Worm (Caenorhabditis elegans) whole organism, L1 larva: Measurements from ENCODE around the gene apl-1.

Experiments used
- lin-39 ChIP-seq: fragments of 150-350 bp; optimal IDR thresholded peaks from 2 replicates; lab custom pipeline; 2014; ENCODE audit warnings: missing biosample characterization, missing genetic modification reagents, missing genetic modification characterization
- nhr-237 ChIP-seq: fragments of 150-350 bp; optimal IDR thresholded peaks from 2 replicates; lab custom pipeline; 2014; ENCODE audit warnings: missing biosample characterization, missing genetic modification characterization
- nhr-77 ChIP-seq: fragments of 150-350 bp; optimal IDR thresholded peaks from 2 replicates; lab custom pipeline; 2014; ENCODE audit warnings: missing biosample characterization, missing genetic modification characterization
- ztf-11 ChIP-seq, 2 experiments: sonication (generic microtip); optimal IDR thresholded peaks; 2 replicates each; lab custom pipeline; 2016 to 2017; ENCODE audit warnings: missing genetic modification characterization in 2 of 2, missing biosample characterization in 1 of 2, missing compliant biosample characterization in 1 of 2
- ztf-4 ChIP-seq: fragments of 150-350 bp; optimal IDR thresholded peaks from 2 replicates; lab custom pipeline; 2014; ENCODE audit warnings: missing biosample characterization, missing genetic modification characterization

ce11 chrX:5079297-5079696 is 37.4 kb downstream of the apl-1 start:
- TF ChIP-seq ztf-4 (tag; lab: Kevin White, UChicago) = no peak
- TF ChIP-seq nhr-77 (tag; lab: Kevin White, UChicago) = no peak
- TF ChIP-seq nhr-237 (tag; lab: Kevin White, UChicago) = no peak
- no peak for TF ChIP-seq lin-39 (tag; lab: Kevin White, UChicago)
- TF ChIP-seq ztf-11 (tag; optimal IDR thresholded peaks at IDR 0.05; lab: Kevin White, UChicago) = no peak
